Fruit fly (Drosophila melanogaster) whole organism, embryonic: Measurements from ENCODE around the gene CG8925.
A peak's percentile ranks its signal among the peaks of the same experiment; 100 is the strongest.

Experiments
- Adf1 ChIP-seq: fragments of 200-800 bp; sonication (Bioruptor generic); IDR thresholded peaks from 2 replicates; pipeline ENCODE4 v1.3.6; 2022; ENCODE audit warnings: missing biosample characterization, missing genetic modification characterization
- CG10209 ChIP-seq: fragments of 200-800 bp; sonication (Bioruptor generic); optimal IDR thresholded peaks from 3 replicates; lab custom pipeline; 2017; ENCODE audit warnings: missing biosample characterization, mild to moderate bottlenecking, missing genetic modification characterization, missing genetic modification reagents
- CG11723 ChIP-seq: fragments of 200-800 bp; sonication (Bioruptor generic); optimal IDR thresholded peaks from 2 replicates; lab custom pipeline; 2017; ENCODE audit warnings: missing biosample characterization, mild to moderate bottlenecking, missing genetic modification characterization
- CG14050 ChIP-seq: fragments of 200-800 bp; sonication (Bioruptor generic); IDR thresholded peaks from 3 replicates; pipeline ENCODE4 v1.3.6; 2022; ENCODE audit warnings: missing biosample characterization, missing genetic modification characterization
- CG14965 ChIP-seq: fragments of 200-800 bp; sonication (Bioruptor generic); optimal IDR thresholded peaks from 2 replicates; lab custom pipeline; 2016; ENCODE audit warnings: missing biosample characterization, missing genetic modification characterization, borderline replicate concordance
- CG1529 ChIP-seq: fragments of 200-800 bp; sonication (Bioruptor generic); optimal IDR thresholded peaks from 3 replicates; lab custom pipeline; 2018; ENCODE audit warnings: missing biosample characterization, missing genetic modification characterization
- CG15601 ChIP-seq: fragments of 200-800 bp; sonication (Bioruptor generic); optimal IDR thresholded peaks from 3 replicates; lab custom pipeline; 2019; ENCODE audit warnings: missing biosample characterization, mild to moderate bottlenecking, missing genetic modification characterization, moderate library complexity
- CG2116 ChIP-seq: fragments of 200-800 bp; sonication (Bioruptor generic); optimal IDR thresholded peaks from 3 replicates; lab custom pipeline; 2018; ENCODE audit warnings: missing biosample characterization, mild to moderate bottlenecking, missing genetic modification characterization
- CG30431 ChIP-seq: fragments of 200-800 bp; sonication (Bioruptor generic); optimal IDR thresholded peaks from 2 replicates; lab custom pipeline; 2017; ENCODE audit warnings: missing biosample characterization, missing genetic modification characterization
- CG33557 ChIP-seq: fragments of 200-800 bp; sonication (Bioruptor generic); optimal IDR thresholded peaks from 2 replicates; lab custom pipeline; 2019; ENCODE audit warnings: missing biosample characterization, mild to moderate bottlenecking, missing genetic modification characterization, moderate library complexity
- CG42726 ChIP-seq: fragments of 200-800 bp; sonication (Bioruptor generic); IDR thresholded peaks from 2 replicates; pipeline ENCODE4 v1.3.6; 2022; ENCODE audit warnings: missing biosample characterization, missing genetic modification characterization; ENCODE audit not compliant: partially characterized antibody
- CG5180 ChIP-seq: fragments of 200-800 bp; sonication (Bioruptor generic); optimal IDR thresholded peaks from 3 replicates; lab custom pipeline; 2017; ENCODE audit warnings: missing biosample characterization, missing genetic modification characterization, mild to moderate bottlenecking, moderate library complexity, missing genetic modification reagents
- CG7745 ChIP-seq: fragments of 200-800 bp; sonication (Bioruptor generic); optimal IDR thresholded peaks from 2 replicates; lab custom pipeline; 2018; ENCODE audit warnings: missing biosample characterization, mild to moderate bottlenecking, missing genetic modification characterization, moderate library complexity
- CG7963 ChIP-seq: fragments of 200-800 bp; sonication (Bioruptor generic); IDR thresholded peaks from 3 replicates; pipeline ENCODE4 v1.3.6; 2022; ENCODE audit warnings: missing biosample characterization, missing genetic modification characterization; ENCODE audit not compliant: partially characterized antibody
- CG8359 ChIP-seq: fragments of 200-800 bp; sonication (Bioruptor generic); optimal IDR thresholded peaks from 2 replicates; lab custom pipeline; 2017; ENCODE audit warnings: missing biosample characterization, mild to moderate bottlenecking, missing genetic modification characterization, borderline replicate concordance
- CG8765 ChIP-seq: fragments of 200-800 bp; sonication (Bioruptor generic); IDR thresholded peaks from 2 replicates; pipeline ENCODE4 v1.3.6; 2022; ENCODE audit warnings: missing biosample characterization, missing genetic modification characterization
- Dek ChIP-seq: fragments of 200-800 bp; sonication (Bioruptor generic); optimal IDR thresholded peaks from 3 replicates; lab custom pipeline; 2019; ENCODE audit warnings: missing biosample characterization, mild to moderate bottlenecking, missing genetic modification characterization, moderate library complexity
- Dip2 ChIP-seq: fragments of 200-800 bp; sonication (Bioruptor generic); IDR thresholded peaks from 2 replicates; pipeline ENCODE4 v1.3.6; 2022; ENCODE audit warnings: missing biosample characterization, missing genetic modification characterization
- Dip3 ChIP-seq: fragments of 200-800 bp; sonication (Bioruptor generic); optimal IDR thresholded peaks from 3 replicates; lab custom pipeline; 2016; ENCODE audit warnings: missing biosample characterization, missing genetic modification characterization
- Dll ChIP-seq: fragments of 200-800 bp; sonication (Bioruptor generic); IDR thresholded peaks from 4 replicates; pipeline ENCODE4 v1.3.6; 2022; ENCODE audit warnings: missing biosample characterization, missing genetic modification characterization; ENCODE audit not compliant: partially characterized antibody
- Elba2 ChIP-seq: fragments of 200-800 bp; sonication (Bioruptor generic); optimal IDR thresholded peaks from 3 replicates; lab custom pipeline; 2016; ENCODE audit warnings: missing biosample characterization, missing genetic modification characterization
- Fer3 ChIP-seq: fragments of 200-800 bp; sonication (Bioruptor generic); optimal IDR thresholded peaks from 2 replicates; lab custom pipeline; 2018; ENCODE audit warnings: missing biosample characterization, mild to moderate bottlenecking, missing genetic modification characterization, moderate library complexity
- Gsc ChIP-seq: fragments of 200-800 bp; sonication (Bioruptor generic); IDR thresholded peaks from 2 replicates; pipeline ENCODE4 v1.3.6; 2022; ENCODE audit warnings: missing biosample characterization, missing genetic modification characterization
- HHEX ChIP-seq: fragments of 200-800 bp; sonication (Bioruptor generic); optimal IDR thresholded peaks from 3 replicates; lab custom pipeline; 2017; ENCODE audit warnings: missing biosample characterization, mild to moderate bottlenecking, missing genetic modification characterization, missing genetic modification reagents
- Hmx ChIP-seq: fragments of 200-800 bp; sonication (Bioruptor generic); optimal IDR thresholded peaks from 2 replicates; lab custom pipeline; 2016; ENCODE audit warnings: missing biosample characterization, missing genetic modification characterization
- Jarid2 ChIP-seq: fragments of 200-800 bp; sonication (Bioruptor generic); optimal IDR thresholded peaks from 3 replicates; lab custom pipeline; 2017; ENCODE audit warnings: mild to moderate bottlenecking, missing biosample characterization, missing genetic modification reagents, missing genetic modification characterization
- Lhr ChIP-seq: fragments of 200-800 bp; sonication (Bioruptor generic); optimal IDR thresholded peaks from 3 replicates; lab custom pipeline; 2017; ENCODE audit warnings: mild to moderate bottlenecking, missing biosample characterization, missing genetic modification reagents, missing genetic modification characterization
- Pdp1 ChIP-seq, 2 experiments: fragments of 200-800 bp; sonication (Bioruptor generic); optimal IDR thresholded peaks; 3 replicates each; lab custom pipeline; 2016; ENCODE audit warnings: missing biosample characterization in 2 of 2, missing genetic modification characterization in 2 of 2, mild to moderate bottlenecking in 1 of 2, moderate library complexity in 1 of 2
- Sin3A ChIP-seq: fragments of >200 bp; optimal IDR thresholded peaks from 2 replicates; lab custom pipeline; 2018
- Taf1 ChIP-seq: fragments of 200-800 bp; sonication (Bioruptor generic); IDR thresholded peaks from 2 replicates; pipeline ENCODE4 v1.3.6; 2022; ENCODE audit warnings: missing biosample characterization, missing genetic modification characterization
- ap ChIP-seq: fragments of 200-800 bp; sonication (Bioruptor generic); IDR thresholded peaks from 2 replicates; pipeline ENCODE4 v1.3.6; 2022; ENCODE audit warnings: missing biosample characterization, missing genetic modification characterization
- cg ChIP-seq: fragments of 200-800 bp; sonication (Bioruptor generic); optimal IDR thresholded peaks from 3 replicates; lab custom pipeline; 2019; ENCODE audit warnings: missing biosample characterization, mild to moderate bottlenecking, missing genetic modification characterization, moderate library complexity
- chm ChIP-seq: fragments of 200-800 bp; sonication (Bioruptor generic); IDR thresholded peaks from 2 replicates; pipeline ENCODE4 v1.3.6; 2022; ENCODE audit warnings: missing biosample characterization, missing genetic modification characterization
- ci ChIP-seq: fragments of 200-800 bp; sonication (Bioruptor generic); IDR thresholded peaks from 3 replicates; pipeline ENCODE4 v1.3.6; 2022; ENCODE audit warnings: missing biosample characterization, missing genetic modification characterization
- corto ChIP-seq: fragments of 200-800 bp; sonication (Bioruptor generic); optimal IDR thresholded peaks from 2 replicates; lab custom pipeline; 2016; ENCODE audit warnings: missing biosample characterization, mild to moderate bottlenecking, missing genetic modification characterization, moderate library complexity
- crol ChIP-seq: fragments of 200-800 bp; sonication (Bioruptor generic); IDR thresholded peaks from 2 replicates; pipeline ENCODE4 v1.3.6; 2022; ENCODE audit warnings: missing biosample characterization, missing genetic modification characterization
- emc ChIP-seq: fragments of 200-800 bp; sonication (Bioruptor generic); optimal IDR thresholded peaks from 2 replicates; lab custom pipeline; 2016; ENCODE audit warnings: missing biosample characterization, missing genetic modification characterization
- hbn ChIP-seq: fragments of 200-800 bp; sonication (Bioruptor generic); IDR thresholded peaks from 2 replicates; pipeline ENCODE4 v1.3.6; 2022; ENCODE audit warnings: missing biosample characterization, missing genetic modification characterization; ENCODE audit not compliant: partially characterized antibody
- ind ChIP-seq: fragments of 200-800 bp; sonication (Bioruptor generic); optimal IDR thresholded peaks from 3 replicates; lab custom pipeline; 2016; ENCODE audit warnings: missing biosample characterization, missing genetic modification characterization
- klu ChIP-seq: fragments of 200-800 bp; sonication (Bioruptor generic); IDR thresholded peaks from 2 replicates; pipeline ENCODE4 v1.3.6; 2022; ENCODE audit warnings: missing biosample characterization, missing genetic modification characterization
- nerfin-1 ChIP-seq: fragments of 200-800 bp; sonication (Bioruptor generic); optimal IDR thresholded peaks from 3 replicates; lab custom pipeline; 2019; ENCODE audit warnings: missing biosample characterization, mild to moderate bottlenecking, missing genetic modification characterization, moderate library complexity
- odd ChIP-seq: fragments of 200-800 bp; sonication (Bioruptor generic); optimal IDR thresholded peaks from 2 replicates; lab custom pipeline; 2017; ENCODE audit warnings: missing biosample characterization, mild to moderate bottlenecking, missing genetic modification characterization
- peb ChIP-seq: fragments of 200-800 bp; sonication (Bioruptor generic); IDR thresholded peaks from 2 replicates; pipeline ENCODE4 v1.3.6; 2022; ENCODE audit warnings: missing biosample characterization, missing genetic modification characterization
- pzg ChIP-seq: fragments of 200-800 bp; sonication (Bioruptor generic); optimal IDR thresholded peaks from 3 replicates; lab custom pipeline; 2018; ENCODE audit warnings: missing biosample characterization, mild to moderate bottlenecking, missing genetic modification characterization, moderate library complexity
- sd ChIP-seq: fragments of 200-800 bp; sonication (Bioruptor generic); optimal IDR thresholded peaks from 3 replicates; lab custom pipeline; 2018; ENCODE audit warnings: missing biosample characterization, mild to moderate bottlenecking, missing genetic modification characterization, moderate library complexity
- shn ChIP-seq: fragments of 200-800 bp; sonication (Bioruptor generic); optimal IDR thresholded peaks from 3 replicates; lab custom pipeline; 2016; ENCODE audit warnings: missing biosample characterization, missing genetic modification characterization
- slou ChIP-seq: fragments of 200-800 bp; sonication (Bioruptor generic); optimal IDR thresholded peaks from 3 replicates; lab custom pipeline; 2016; ENCODE audit warnings: missing biosample characterization, missing genetic modification characterization
- ssp ChIP-seq: fragments of 200-800 bp; sonication (Bioruptor generic); IDR thresholded peaks from 2 replicates; pipeline ENCODE4 v1.3.6; 2022; ENCODE audit warnings: missing biosample characterization, missing genetic modification characterization
- twi ChIP-seq: fragments of 200-800 bp; optimal IDR thresholded peaks from 2 replicates; lab custom pipeline; 2019; ENCODE audit warnings: missing biosample characterization, mild to moderate bottlenecking, missing genetic modification characterization, moderate library complexity

Gene CG8925

DNA sequence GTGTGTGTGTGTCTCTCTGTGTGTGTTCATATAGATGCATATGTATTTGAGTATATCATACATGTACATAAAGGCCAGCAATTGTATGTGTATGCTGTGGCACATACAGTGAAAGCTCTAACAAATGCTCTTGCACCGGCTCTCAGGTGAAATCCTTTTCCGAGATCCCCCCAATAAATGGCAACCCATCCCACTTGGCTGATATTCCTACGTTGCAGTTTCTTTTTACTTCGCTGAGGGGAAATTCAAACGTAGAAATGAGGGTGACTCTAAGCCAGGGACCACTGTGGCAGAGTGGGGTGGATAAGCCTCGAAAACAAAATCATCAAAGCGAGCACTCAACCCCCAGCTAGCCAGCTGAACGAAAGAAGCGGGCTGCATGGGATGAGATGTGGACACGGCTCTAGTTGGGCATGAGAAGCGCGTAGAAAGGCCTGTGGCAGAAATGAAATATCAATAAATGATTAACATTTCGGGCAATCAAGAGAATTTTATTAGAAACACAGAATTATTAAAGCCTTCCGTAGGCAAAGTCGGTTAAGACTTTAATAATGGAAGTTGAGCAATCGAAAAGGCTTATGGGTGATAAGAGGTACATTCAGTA, 50.6 kb downstream of the CG8925 start (continued):
- TF ChIP-seq Hmx (GFP tag; lab: Kevin White, UChicago) (peak; percentile 95), peb (peak; percentile 99), odd (peak; percentile 88), Pdp1 (GFP tag; optimal IDR thresholded peaks at IDR 0.05; lab: Kevin White, UChicago) (peak; percentile 99 to 100), cg (GFP tag; lab: Kevin White, UChicago) (peak; percentile 99), ssp (GFP tag; lab: Robert Waterston, UW) (peak; percentile 96), CG2116 (GFP tag; lab: Kevin White, UChicago) (peak; percentile 85), CG1529 (peak; percentile 99), Jarid2 (GFP tag; lab: Kevin White, UChicago) (peak; percentile 94), ind (peak; percentile 100), ap (peak; percentile 100), Dip2 (GFP tag; lab: Robert Waterston, UW) (peak; percentile 83), Elba2 (GFP tag; lab: Kevin White, UChicago) (peak; percentile 57), Taf1 (GFP tag; lab: Robert Waterston, UW) (peak; percentile 99), emc (GFP tag; lab: Kevin White, UChicago) (peak; percentile 99), corto (GFP tag; lab: Kevin White, UChicago) (peak; percentile 94), CG14965 (peak; percentile 94), CG10209 (GFP tag; lab: Kevin White, UChicago) (peak; percentile 99), CG5180 (GFP tag; lab: Kevin White, UChicago) (peak; percentile 94), chm (GFP tag; lab: Robert Waterston, UW) (peak; percentile 100), Lhr (GFP tag; lab: Kevin White, UChicago) (peak; percentile 98), Dek (tag; lab: Kevin White, UChicago) (peak; percentile 99), hbn (GFP tag; lab: Robert Waterston, UW) (no peak), crol (GFP tag; lab: Robert Waterston, UW) (peak; percentile 94), CG8765 (peak; percentile 98), Gsc (GFP tag; lab: Robert Waterston, UW) (peak; percentile 99), Adf1 (GFP tag; lab: Robert Waterston, UW) (peak; percentile 93), Dll (GFP tag; lab: Robert Waterston, UW) (0 out of 4 replicates have a peak, but pooled peaks have one; percentile 36), nerfin-1 (tag; lab: Kevin White, UChicago) (peak; percentile 96), CG33557 (GFP tag; lab: Kevin White, UChicago) (peak; percentile 90), CG30431 (peak; percentile 99), CG42726 (GFP tag; lab: Robert Waterston, UW) (peak; percentile 36; the same call in 1 of the 2 replicates), CG15601 (tag; lab: Kevin White, UChicago) (peak; percentile 98), CG8359 (GFP tag; lab: Kevin White, UChicago) (peak; percentile 94), CG7963 (no peak), shn (peak; percentile 99), klu (GFP tag; lab: Robert Waterston, UW) (peak; percentile 97), HHEX (GFP tag; lab: Kevin White, UChicago) (peak; percentile 100), CG14050 (GFP tag; lab: Robert Waterston, UW) (peak; percentile 99), Dip3 (GFP tag; lab: Kevin White, UChicago) (peak; percentile 99), CG11723 (GFP tag; lab: Kevin White, UChicago) (peak; percentile 97), Fer3 (tag; lab: Kevin White, UChicago) (peak; percentile 99), pzg (GFP tag; lab: Kevin White, UChicago) (peak; percentile 48), twi (peak; percentile 95), CG7745 (tag; lab: Kevin White, UChicago) (peak; percentile 92), slou (GFP tag; lab: Kevin White, UChicago) (peak; percentile 95), sd (tag; lab: Kevin White, UChicago) (peak; percentile 96), ci (GFP tag; lab: Robert Waterston, UW) (peak; percentile 100), Sin3A (lab: Kevin White, UChicago) (no peak)
